Fruit fly (Drosophila melanogaster): Measurements from ENCODE around the gene how.

The how gene

dm6 chr3R:22072553-22072952 lies 30.6 kb downstream of the how start:
- TF ChIP-seq noc (tag; optimal IDR thresholded peaks at IDR 0.05): no peak

- no peak for TF ChIP-seq noc (tag; optimal IDR thresholded peaks at IDR 0.05)
Measured at dm6 chr3R:22080161-22080560, 38.2 kb downstream of the how start, which contains the start of gene CG13408. Gene CG13408, plus strand, starts transcription at chr3R:22080382.

dm6 chr3R:22086297-22086696 lies 44.3 kb downstream of the how start, which contains the start of gene BomT3:
Gene BomT3, minus strand, starts transcription at chr3R:22086397.
- TF ChIP-seq noc (tag; optimal IDR thresholded peaks at IDR 0.05): no peak

- no peak for TF ChIP-seq noc (tag; optimal IDR thresholded peaks at IDR 0.05)
Measured at dm6 chr3R:22086775-22087174, 44.8 kb downstream of the how start, which contains the start of gene BomBc3. Gene BomBc3, plus strand, starts transcription at chr3R:22087075.

DNA sequence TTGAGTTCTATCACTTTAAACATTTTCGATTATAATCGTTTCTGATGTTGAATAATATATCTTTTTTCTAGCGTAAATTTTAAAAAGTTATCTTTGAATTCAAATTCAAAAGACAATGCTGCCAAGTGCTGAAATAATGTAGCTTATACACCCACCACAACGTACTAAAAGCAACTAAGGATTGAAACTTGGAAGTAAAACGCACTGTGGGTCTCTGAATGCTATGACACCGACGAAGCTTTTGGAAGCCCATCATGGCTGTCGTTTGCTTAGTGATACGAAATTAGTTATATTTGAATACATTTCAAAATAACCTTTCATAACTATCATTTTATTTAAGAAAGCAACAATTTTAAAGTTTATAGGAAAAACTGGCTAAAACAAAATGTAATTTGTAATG lies 52.0 kb downstream of the how start:
- TF ChIP-seq noc (tag; optimal IDR thresholded peaks at IDR 0.05): no peak

dm6 chr3R:22096893-22097292 lies 54.9 kb downstream of the how start:
- no peak for TF ChIP-seq noc (tag; optimal IDR thresholded peaks at IDR 0.05)

DNA sequence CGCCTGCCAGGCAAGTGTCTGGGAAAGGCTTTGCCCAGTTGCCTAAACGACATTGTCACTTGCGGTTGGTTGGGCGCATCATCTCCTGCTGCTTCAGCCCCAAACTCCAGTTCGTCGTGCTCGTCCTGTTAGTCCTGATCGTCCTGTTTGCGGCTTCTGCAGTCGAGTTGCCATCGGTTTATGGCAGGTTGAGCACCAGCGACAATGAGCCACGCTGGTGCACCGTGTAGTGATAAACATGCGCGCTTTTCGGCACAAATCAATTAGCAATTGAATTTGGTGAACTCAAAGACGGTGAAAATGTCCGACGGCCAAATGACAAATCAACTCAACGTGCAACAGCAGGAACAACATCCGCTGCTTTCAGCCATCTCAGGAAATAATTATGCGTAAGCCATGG lies 61.1 kb downstream of the how start, which contains the start of gene CG13407:
TSS of gene CG13407 (plus strand) at position 301 of the 400 bp plus-strand sequence.
- no peak for TF ChIP-seq noc (tag; optimal IDR thresholded peaks at IDR 0.05)

- no peak for TF ChIP-seq noc (tag; optimal IDR thresholded peaks at IDR 0.05)
Measured at dm6 chr3R:22108316-22108715, 66.3 kb downstream of the how start.

DNA sequence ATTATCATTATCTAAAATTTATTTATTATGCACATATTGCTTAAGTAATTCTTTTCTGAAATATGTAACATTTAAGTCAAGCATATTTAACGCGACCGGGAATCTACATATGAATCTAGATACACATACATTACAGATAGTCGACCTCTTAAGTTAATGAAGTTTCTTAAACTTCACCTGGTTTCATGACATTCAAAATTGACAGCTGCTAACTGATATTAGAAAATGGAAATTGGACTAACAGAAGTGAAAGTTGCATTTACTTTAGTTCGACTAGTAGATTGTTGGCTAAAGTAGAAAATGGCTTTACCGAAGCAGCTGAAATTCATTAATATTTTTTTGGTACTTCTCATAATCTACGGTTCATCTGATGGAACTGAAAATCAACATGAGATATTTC lies 71.1 kb downstream of the how start, which contains the start of gene Ir94a:
TSS of gene Ir94a (plus strand) at position 301 of the 400 bp plus-strand sequence.
- TF ChIP-seq noc (tag; optimal IDR thresholded peaks at IDR 0.05): no peak

DNA sequence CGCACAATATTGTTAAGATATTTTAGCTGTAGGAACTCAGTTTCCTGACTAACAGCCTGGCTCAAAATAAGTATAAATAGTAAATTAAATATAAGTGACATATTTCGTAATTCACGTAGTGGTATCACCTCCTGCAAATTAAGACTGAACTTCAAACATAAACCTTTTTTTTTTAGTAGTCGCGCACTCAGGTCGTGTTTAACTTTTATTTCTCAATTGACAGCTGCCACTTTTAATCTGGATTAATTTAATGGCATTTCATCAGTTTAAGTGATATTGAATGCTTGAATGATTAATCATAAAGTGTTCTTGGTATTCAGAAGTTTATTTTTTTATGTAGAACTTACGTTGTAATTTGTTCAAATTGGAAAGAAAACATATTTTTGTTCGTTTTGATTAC lies 75.2 kb downstream of the how start, which contains the start of gene Ir94b:
TSS of gene Ir94b (minus strand) at position 101 of the 400 bp plus-strand sequence.
- no peak for TF ChIP-seq noc (tag; optimal IDR thresholded peaks at IDR 0.05)

dm6 chr3R:22119354-22119753 lies 77.4 kb downstream of the how start, which contains the start of gene Ir94c:
Gene Ir94c, minus strand, starts transcription at chr3R:22119454.
- TF ChIP-seq noc (tag; optimal IDR thresholded peaks at IDR 0.05): no peak

DNA sequence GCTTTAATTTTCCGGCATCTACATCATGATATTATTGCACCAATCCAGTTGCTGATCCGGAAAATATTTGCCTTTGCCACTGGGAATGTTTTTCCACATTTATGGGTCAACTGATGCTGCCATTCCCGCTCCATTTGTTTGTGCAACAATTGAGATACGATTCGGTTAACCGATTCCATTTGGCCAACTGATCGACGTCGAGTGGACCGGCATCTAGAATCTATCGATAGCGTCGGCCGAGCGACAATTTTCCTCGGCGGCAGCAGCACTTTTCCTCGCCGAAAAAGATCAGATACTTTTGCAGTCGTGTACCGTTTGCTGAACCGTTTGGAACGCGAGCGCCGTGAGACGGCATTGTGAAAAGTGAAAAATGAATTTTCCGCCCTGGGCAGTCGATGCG lies 77.8 kb downstream of the how start, which contains the start of gene CG42390:
TSS of gene CG42390 (plus strand) at position 301 of the 400 bp plus-strand sequence.
- TF ChIP-seq noc (tag; optimal IDR thresholded peaks at IDR 0.05): no peak

dm6 chr3R:22121220-22121619 lies 79.2 kb downstream of the how start:
- TF ChIP-seq noc (tag; optimal IDR thresholded peaks at IDR 0.05): peak; percentile 75

DNA sequence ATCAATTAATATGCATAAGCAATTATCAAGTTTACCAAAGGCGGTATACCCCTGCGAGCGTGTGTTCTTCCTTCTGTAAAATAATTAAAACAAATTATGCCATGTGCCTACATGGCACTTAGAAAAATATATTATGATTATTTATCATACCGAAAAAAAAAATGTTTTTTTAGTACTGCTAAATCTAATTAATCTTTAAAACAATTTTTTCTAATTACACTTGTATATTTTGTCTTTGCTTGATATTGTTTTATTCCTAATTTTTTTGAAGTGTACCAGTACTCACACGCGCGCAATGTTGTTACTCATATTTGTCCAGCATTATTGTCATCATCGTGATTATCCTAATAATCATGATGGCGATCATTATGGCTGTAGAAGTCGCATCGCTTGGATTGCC lies 81.4 kb downstream of the how start:
- no peak for TF ChIP-seq noc (tag; optimal IDR thresholded peaks at IDR 0.05)

DNA sequence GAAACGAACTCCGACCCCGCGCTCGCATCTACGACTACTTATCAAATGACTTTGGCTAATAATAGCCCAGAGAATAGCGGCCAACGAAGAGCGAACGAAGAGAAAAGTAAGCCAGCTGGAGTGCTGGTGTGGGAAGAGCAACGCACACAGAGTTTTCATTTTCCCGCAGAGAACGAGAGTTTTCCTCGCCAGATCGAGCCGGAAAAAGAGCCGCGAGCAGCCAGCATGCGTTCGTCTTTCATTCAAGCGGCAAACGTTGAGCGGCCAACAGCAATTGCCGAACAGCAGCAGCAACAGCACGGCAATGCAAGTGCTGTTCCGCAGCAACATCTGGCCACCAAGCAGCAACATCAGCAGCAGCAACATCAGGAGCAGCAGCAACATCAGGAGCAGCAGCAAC lies 82.9 kb downstream of the how start:
- no peak for TF ChIP-seq noc (tag; optimal IDR thresholded peaks at IDR 0.05)
